Fruit fly (Drosophila melanogaster) whole organism, embryonic: ENCODE data around the gene mop.

Experiments used
- Ada2b ChIP-seq: fragments of 200-800 bp; sonication (Bioruptor generic); IDR thresholded peaks from 2 replicates; pipeline ENCODE4 v1.3.6; 2022; ENCODE audit warnings: missing biosample characterization, missing genetic modification characterization
- Adf1 ChIP-seq: fragments of 200-800 bp; sonication (Bioruptor generic); IDR thresholded peaks from 2 replicates; pipeline ENCODE4 v1.3.6; 2022; ENCODE audit warnings: missing biosample characterization, missing genetic modification characterization
- Atf3 ChIP-seq: fragments of 200-800 bp; sonication (Bioruptor generic); optimal IDR thresholded peaks from 3 replicates; lab custom pipeline; 2016; ENCODE audit warnings: missing biosample characterization, missing genetic modification characterization
- CG11085 ChIP-seq: fragments of 200-800 bp; sonication (Bioruptor generic); IDR thresholded peaks from 2 replicates; pipeline ENCODE4 v1.3.6; 2022; ENCODE audit warnings: missing biosample characterization, missing genetic modification characterization
- CG11247 ChIP-seq: fragments of 200-800 bp; sonication (Bioruptor generic); IDR thresholded peaks from 2 replicates; pipeline ENCODE4 v1.3.6; 2022; ENCODE audit warnings: missing biosample characterization, missing genetic modification characterization
- CG12104 ChIP-seq: fragments of 200-800 bp; sonication (Bioruptor generic); optimal IDR thresholded peaks from 3 replicates; lab custom pipeline; 2016; ENCODE audit warnings: missing biosample characterization, missing genetic modification characterization
- CG13894 ChIP-seq: fragments of 200-800 bp; sonication (Bioruptor generic); optimal IDR thresholded peaks from 3 replicates; lab custom pipeline; 2018; ENCODE audit warnings: missing biosample characterization, mild to moderate bottlenecking, missing genetic modification characterization, moderate library complexity
- CG14965 ChIP-seq: fragments of 200-800 bp; sonication (Bioruptor generic); optimal IDR thresholded peaks from 2 replicates; lab custom pipeline; 2016; ENCODE audit warnings: missing biosample characterization, missing genetic modification characterization, borderline replicate concordance
- CG17328 ChIP-seq: fragments of 200-800 bp; sonication (Bioruptor generic); IDR thresholded peaks from 2 replicates; pipeline ENCODE4 v1.3.6; 2022; ENCODE audit warnings: missing biosample characterization, missing genetic modification characterization
- CG17612 ChIP-seq: fragments of 200-800 bp; sonication (Bioruptor generic); IDR thresholded peaks from 2 replicates; pipeline ENCODE4 v1.3.6; 2022; ENCODE audit warnings: missing biosample characterization, missing genetic modification characterization
- CG1832 ChIP-seq: fragments of 200-800 bp; sonication (Bioruptor generic); optimal IDR thresholded peaks from 2 replicates; lab custom pipeline; 2017; ENCODE audit warnings: missing biosample characterization, mild to moderate bottlenecking, missing genetic modification characterization, inconsistent platforms
- CG18764 ChIP-seq: fragments of 200-800 bp; sonication (Bioruptor generic); optimal IDR thresholded peaks from 3 replicates; lab custom pipeline; 2016; ENCODE audit warnings: missing biosample characterization, missing genetic modification characterization
- CG2120 ChIP-seq: fragments of 200-800 bp; sonication (Bioruptor generic); optimal IDR thresholded peaks from 3 replicates; lab custom pipeline; 2016; ENCODE audit warnings: missing biosample characterization, missing genetic modification characterization
- CG31365 ChIP-seq: fragments of 200-800 bp; sonication (Bioruptor generic); optimal IDR thresholded peaks from 2 replicates; lab custom pipeline; 2018; ENCODE audit warnings: missing biosample characterization, mild to moderate bottlenecking, missing genetic modification characterization
- CG8944 ChIP-seq: fragments of 200-800 bp; sonication (Bioruptor generic); optimal IDR thresholded peaks from 3 replicates; lab custom pipeline; 2016; ENCODE audit warnings: missing biosample characterization, missing genetic modification characterization
- CrebB ChIP-seq: fragments of 200-800 bp; sonication (Bioruptor generic); optimal IDR thresholded peaks from 3 replicates; lab custom pipeline; 2018; ENCODE audit warnings: missing biosample characterization, mild to moderate bottlenecking, missing genetic modification characterization
- Dfd ChIP-seq, 2 experiments: fragments of >200 bp; optimal IDR thresholded peaks; 2 replicates each; lab custom pipeline; 2017; ENCODE audit warnings: missing biosample characterization in 2 of 2, missing genetic modification characterization in 2 of 2
- Dll ChIP-seq: fragments of 200-800 bp; sonication (Bioruptor generic); IDR thresholded peaks from 4 replicates; pipeline ENCODE4 v1.3.6; 2022; ENCODE audit warnings: missing biosample characterization, missing genetic modification characterization; ENCODE audit not compliant: partially characterized antibody
- Elba2 ChIP-seq: fragments of 200-800 bp; sonication (Bioruptor generic); optimal IDR thresholded peaks from 3 replicates; lab custom pipeline; 2016; ENCODE audit warnings: missing biosample characterization, missing genetic modification characterization
- Ets65A ChIP-seq: fragments of 200-800 bp; sonication (Bioruptor generic); peaks from one replicate; lab custom pipeline; 2016; ENCODE audit warnings: missing biosample characterization, missing genetic modification characterization
- Hsf ChIP-seq: fragments of 200-800 bp; sonication (Bioruptor generic); optimal IDR thresholded peaks from 3 replicates; lab custom pipeline; 2016; ENCODE audit warnings: missing biosample characterization, missing genetic modification characterization
- Kr ChIP-seq: fragments of 200-800 bp; sonication (Bioruptor generic); optimal IDR thresholded peaks from 2 replicates; lab custom pipeline; 2017; ENCODE audit warnings: missing biosample characterization, mild to moderate bottlenecking, missing genetic modification characterization
- Lpt ChIP-seq: fragments of >200 bp; optimal IDR thresholded peaks from 2 replicates; lab custom pipeline; 2018; ENCODE audit warnings: missing biosample characterization, missing genetic modification characterization
- NC2α ChIP-seq: fragments of 200-800 bp; sonication (Bioruptor generic); optimal IDR thresholded peaks from 2 replicates; lab custom pipeline; 2016; ENCODE audit warnings: missing biosample characterization, missing genetic modification characterization
- Nf-YA ChIP-seq: fragments of 200-800 bp; sonication (Bioruptor generic); IDR thresholded peaks from 2 replicates; pipeline ENCODE4 v1.3.6; 2022; ENCODE audit warnings: missing biosample characterization, missing genetic modification characterization
- Rx ChIP-seq: fragments of 200-800 bp; sonication (Bioruptor generic); IDR thresholded peaks from 2 replicates; pipeline ENCODE4 v1.3.6; 2022; ENCODE audit warnings: missing biosample characterization, missing genetic modification characterization
- Side ChIP-seq: fragments of 200-800 bp; sonication (Bioruptor generic); optimal IDR thresholded peaks from 2 replicates; lab custom pipeline; 2016; ENCODE audit warnings: missing biosample characterization, missing genetic modification characterization
- TFAM ChIP-seq: fragments of 200-800 bp; sonication (Bioruptor generic); optimal IDR thresholded peaks from 2 replicates; lab custom pipeline; 2017; ENCODE audit warnings: missing biosample characterization, missing genetic modification characterization, inconsistent platforms
- aop ChIP-seq: fragments of 200-800 bp; sonication (Bioruptor generic); IDR thresholded peaks from 2 replicates; pipeline ENCODE4 v1.3.6; 2022; ENCODE audit warnings: missing biosample characterization, missing genetic modification characterization
- bbx ChIP-seq: fragments of 200-800 bp; sonication (Bioruptor generic); IDR thresholded peaks from 2 replicates; pipeline ENCODE4 v1.3.6; 2022; ENCODE audit warnings: missing biosample characterization, missing genetic modification characterization; ENCODE audit not compliant: partially characterized antibody
- bcd ChIP-seq: fragments of 200-800 bp; sonication (Bioruptor generic); optimal IDR thresholded peaks from 2 replicates; lab custom pipeline; 2017; ENCODE audit warnings: missing biosample characterization, mild to moderate bottlenecking, missing genetic modification characterization
- bowl ChIP-seq: fragments of 200-800 bp; sonication (Bioruptor generic); IDR thresholded peaks from 2 replicates; pipeline ENCODE4 v1.3.6; 2022; ENCODE audit warnings: missing biosample characterization, missing genetic modification characterization
- caup ChIP-seq: fragments of 200-800 bp; sonication (Bioruptor generic); optimal IDR thresholded peaks from 3 replicates; lab custom pipeline; 2017; ENCODE audit warnings: missing biosample characterization, mild to moderate bottlenecking, missing genetic modification characterization, moderate library complexity; ENCODE audit not compliant: severe bottlenecking
- exex ChIP-seq: fragments of 200-800 bp; sonication (Bioruptor generic); optimal IDR thresholded peaks from 4 replicates; lab custom pipeline; 2018; ENCODE audit warnings: missing biosample characterization, mild to moderate bottlenecking, missing genetic modification characterization, moderate library complexity
- grn ChIP-seq: fragments of 200-800 bp; sonication (Bioruptor generic); optimal IDR thresholded peaks from 3 replicates; lab custom pipeline; 2017; ENCODE audit warnings: missing biosample characterization, missing genetic modification characterization
- gsb ChIP-seq: fragments of 200-800 bp; sonication (Bioruptor generic); IDR thresholded peaks from 2 replicates; pipeline ENCODE4 v1.3.6; 2022; ENCODE audit warnings: missing biosample characterization, missing genetic modification characterization
- her ChIP-seq: fragments of 200-800 bp; sonication (Bioruptor generic); optimal IDR thresholded peaks from 2 replicates; lab custom pipeline; 2016; ENCODE audit warnings: missing biosample characterization, missing genetic modification characterization
- jigr1 ChIP-seq: fragments of 200-800 bp; sonication (Bioruptor generic); IDR thresholded peaks from 3 replicates; pipeline ENCODE4 v1.3.6; 2022; ENCODE audit warnings: missing biosample characterization, missing genetic modification characterization
- klu ChIP-seq: fragments of 200-800 bp; sonication (Bioruptor generic); IDR thresholded peaks from 2 replicates; pipeline ENCODE4 v1.3.6; 2022; ENCODE audit warnings: missing biosample characterization, missing genetic modification characterization
- lab ChIP-seq: fragments of 200-800 bp; sonication (Bioruptor generic); optimal IDR thresholded peaks from 3 replicates; lab custom pipeline; 2017; ENCODE audit warnings: missing biosample characterization, missing genetic modification characterization, mild to moderate bottlenecking, moderate library complexity, missing genetic modification reagents
- nerfin-1 ChIP-seq: fragments of 200-800 bp; sonication (Bioruptor generic); optimal IDR thresholded peaks from 3 replicates; lab custom pipeline; 2019; ENCODE audit warnings: missing biosample characterization, mild to moderate bottlenecking, missing genetic modification characterization, moderate library complexity
- nom ChIP-seq: fragments of 200-800 bp; sonication (Bioruptor generic); optimal IDR thresholded peaks from 2 replicates; lab custom pipeline; 2017; ENCODE audit warnings: missing biosample characterization, missing genetic modification characterization, mild to moderate bottlenecking, moderate library complexity, missing genetic modification reagents
- pnt ChIP-seq: fragments of 200-800 bp; sonication (Bioruptor generic); optimal IDR thresholded peaks from 3 replicates; lab custom pipeline; 2016; ENCODE audit warnings: missing biosample characterization, missing genetic modification characterization
- prd ChIP-seq, 3 experiments: fragments of >200 bp in 2 of 3; fragments of 200-800 bp in 1 of 3; sonication (Bioruptor generic) in 1 of 3; optimal IDR thresholded peaks in 2 of 3; IDR thresholded peaks in 1 of 3; 2 replicates in 2 of 3; 3 replicates in 1 of 3; pipeline versions ENCODE4 v1.3.6 to Lab custom; 2017 to 2022; ENCODE audit warnings: missing biosample characterization in 1 of 3, missing genetic modification characterization in 1 of 3
- sc ChIP-seq, 3 experiments: fragments of >200 bp in 2 of 3; fragments of 200-800 bp in 1 of 3; sonication (Bioruptor generic) in 1 of 3; optimal IDR thresholded peaks; 2 replicates in 2 of 3; 3 replicates in 1 of 3; lab custom pipeline; 2017; ENCODE audit warnings: mild to moderate bottlenecking in 1 of 3, missing biosample characterization in 1 of 3, missing genetic modification characterization in 1 of 3, missing genetic modification reagents in 1 of 3
- scrt ChIP-seq: fragments of 200-800 bp; sonication (Bioruptor generic); optimal IDR thresholded peaks from 2 replicates; lab custom pipeline; 2018; ENCODE audit warnings: missing biosample characterization, mild to moderate bottlenecking, missing genetic modification characterization, moderate library complexity
- sr ChIP-seq: fragments of 200-800 bp; sonication (Bioruptor generic); IDR thresholded peaks from 3 replicates; pipeline ENCODE4 v1.3.6; 2022; ENCODE audit warnings: missing biosample characterization, missing genetic modification characterization
- stwl ChIP-seq: fragments of 200-800 bp; sonication (Bioruptor generic); optimal IDR thresholded peaks from 3 replicates; lab custom pipeline; 2018; ENCODE audit warnings: missing biosample characterization, mild to moderate bottlenecking, missing genetic modification characterization, moderate library complexity
- ttk ChIP-seq: fragments of 200-800 bp; sonication (Bioruptor generic); IDR thresholded peaks from 2 replicates; pipeline ENCODE4 v2.1.2; 2022; ENCODE audit warnings: missing biosample characterization, missing genetic modification characterization

Gene mop

DNA sequence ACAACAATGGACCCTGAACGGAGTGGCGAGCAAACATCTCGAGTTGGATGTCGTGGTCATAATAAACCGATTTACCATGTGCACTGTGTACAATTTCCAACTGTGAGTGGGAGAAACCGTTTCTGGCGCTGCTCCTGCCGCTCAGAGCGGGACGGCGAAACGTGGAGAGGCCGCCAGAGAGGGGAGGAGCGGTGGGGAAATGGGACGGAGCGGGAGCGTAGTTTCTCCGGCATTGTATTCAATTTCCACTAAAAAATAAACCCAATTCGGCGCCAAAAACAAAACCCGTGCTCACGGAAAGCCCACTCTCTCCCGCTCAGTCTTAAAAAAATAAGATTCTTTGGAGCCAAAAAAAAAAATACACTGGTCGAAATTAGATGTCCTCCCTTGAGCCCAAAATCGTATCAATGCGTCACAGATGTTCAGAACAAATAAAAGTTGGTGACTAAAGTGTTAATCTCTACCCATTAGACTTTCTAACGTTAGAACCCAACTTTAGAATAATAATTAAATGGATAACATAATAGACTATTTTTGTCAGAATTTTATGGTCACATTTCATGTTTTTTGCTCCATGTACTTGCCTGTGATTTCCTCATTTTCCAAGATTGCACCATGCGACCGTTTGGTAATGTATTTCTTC is 15.8 kb downstream of the mop start (continued):
- no peak for TF ChIP-seq Lpt
- TF ChIP-seq pnt (GFP tag; lab: Kevin White, UChicago) = peak; percentile 46
- no peak for TF ChIP-seq CG1832
- peak; percentile 54 for TF ChIP-seq caup (GFP tag; lab: Kevin White, UChicago)
- no peak for TF ChIP-seq klu (GFP tag; lab: Robert Waterston, UW)
- no peak for TF ChIP-seq sc (optimal IDR thresholded peaks at IDR 0.05; lab: Kevin White, UChicago)
- peak; percentile 46 for TF ChIP-seq sc (GFP tag; optimal IDR thresholded peaks at IDR 0.05; lab: Kevin White, UChicago)
- no peak for TF ChIP-seq prd (optimal IDR thresholded peaks at IDR 0.05; lab: Kevin White, UChicago)
- peak; percentile 74 for TF ChIP-seq prd (GFP tag; IDR thresholded peaks at IDR 0.05; lab: Robert Waterston, UW)
- TF ChIP-seq exex (tag; lab: Kevin White, UChicago) = no peak
- no peak for TF ChIP-seq jigr1 (GFP tag; lab: Robert Waterston, UW)
- TF ChIP-seq Elba2 (GFP tag; lab: Kevin White, UChicago) = no peak
- peak; percentile 32; the same call in 1 of the 2 replicates for TF ChIP-seq bbx
- TF ChIP-seq nerfin-1 (tag; lab: Kevin White, UChicago) = peak; percentile 22
- peak; percentile 58 for TF ChIP-seq lab (GFP tag; lab: Kevin White, UChicago)
- no peak for TF ChIP-seq Nf-YA (GFP tag; lab: Robert Waterston, UW)
- TF ChIP-seq Adf1 (GFP tag; lab: Robert Waterston, UW) = peak; percentile 55; the same call in 1 of the 2 replicates
- TF ChIP-seq CG14965 = no peak
- no peak for TF ChIP-seq Kr (GFP tag; lab: Kevin White, UChicago)
- no peak for TF ChIP-seq bowl (GFP tag; lab: Robert Waterston, UW)
- peak; percentile 35 for TF ChIP-seq Side
- no peak for TF ChIP-seq NC2α
- TF ChIP-seq aop = no peak
- TF ChIP-seq Ets65A (GFP tag; lab: Kevin White, UChicago) = peak; percentile 96
- no peak for TF ChIP-seq nom
- peak; percentile 44 for TF ChIP-seq Atf3
- TF ChIP-seq Hsf (GFP tag; lab: Kevin White, UChicago) = peak; percentile 75
- no peak; the same call in 2 of the 3 replicates for TF ChIP-seq sr
- peak; percentile 63 for TF ChIP-seq her (GFP tag; lab: Kevin White, UChicago)
- TF ChIP-seq Rx (GFP tag; lab: Robert Waterston, UW) = peak; percentile 26; the same call in 1 of the 2 replicates
- TF ChIP-seq CG17328 (GFP tag; lab: Robert Waterston, UW) = peak; percentile 69; the same call in 1 of the 2 replicates
- TF ChIP-seq Dfd (GFP tag; optimal IDR thresholded peaks at IDR 0.05; lab: Kevin White, UChicago) = no peak
- TF ChIP-seq CG2120 (GFP tag; lab: Kevin White, UChicago) = peak; percentile 83
- peak; percentile 27; the same call in 1 of the 2 replicates for TF ChIP-seq CG11085
- no peak for TF ChIP-seq grn (GFP tag; lab: Kevin White, UChicago)
- no peak; the same call in 3 of the 4 replicates for TF ChIP-seq Dll (GFP tag; lab: Robert Waterston, UW)
- TF ChIP-seq CG11247 (GFP tag; lab: Robert Waterston, UW) = no peak
- TF ChIP-seq CG8944 (GFP tag; lab: Kevin White, UChicago) = peak; percentile 28
- peak; percentile 44; the same call in 1 of the 2 replicates for TF ChIP-seq ttk
- peak; percentile 75 for TF ChIP-seq CG12104 (GFP tag; lab: Kevin White, UChicago)
- TF ChIP-seq Ada2b = peak; percentile 40; the same call in 1 of the 2 replicates
- TF ChIP-seq gsb = no peak
- no peak for TF ChIP-seq CG17612 (GFP tag; lab: Robert Waterston, UW)
- TF ChIP-seq bcd (GFP tag; lab: Kevin White, UChicago) = peak; percentile 67
- no peak for TF ChIP-seq scrt (GFP tag; lab: Kevin White, UChicago)
- peak; percentile 45 for TF ChIP-seq CG18764 (GFP tag; lab: Kevin White, UChicago)
- no peak for TF ChIP-seq TFAM (GFP tag; lab: Kevin White, UChicago)
- no peak for TF ChIP-seq stwl (tag; lab: Kevin White, UChicago)
- TF ChIP-seq CrebB (tag; lab: Kevin White, UChicago) = no peak
- no peak for TF ChIP-seq CG31365 (tag; lab: Kevin White, UChicago)
- TF ChIP-seq CG13894 (tag; lab: Kevin White, UChicago) = no peak
